Worm (Caenorhabditis elegans) whole organism, L4 larva: Measurements from ENCODE around the gene slc-36.3.

Experiments
- F26F4.8 ChIP-seq: fragments of 200-800 bp; sonication (Bioruptor generic); conservative IDR thresholded peaks from 2 replicates; pipeline ENCODE4 v1.3.6; 2022; ENCODE audit warnings: missing genetic modification characterization, missing compliant biosample characterization
- F44E2.7 ChIP-seq: fragments of 200-800 bp; sonication (Bioruptor generic); IDR thresholded peaks from 2 replicates; pipeline ENCODE4 v2.1.2; 2022; ENCODE audit warnings: missing genetic modification characterization, missing compliant biosample characterization
- F49E8.2 ChIP-seq: sonication (generic microtip); optimal IDR thresholded peaks from 2 replicates; lab custom pipeline; 2016; ENCODE audit warnings: missing compliant biosample characterization, mild to moderate bottlenecking, missing genetic modification characterization, borderline replicate concordance
- T20F7.1 ChIP-seq: fragments of 200-800 bp; sonication (Bioruptor generic); optimal IDR thresholded peaks from 2 replicates; lab custom pipeline; 2018; ENCODE audit warnings: mild to moderate bottlenecking, missing genetic modification characterization, missing compliant biosample characterization
- ZK337.2 ChIP-seq: fragments of 200-800 bp; sonication (Bioruptor generic); IDR thresholded peaks from 2 replicates; pipeline ENCODE4 v1.3.6; 2022; ENCODE audit warnings: missing genetic modification reagents, missing genetic modification characterization, missing compliant biosample characterization
- aha-1 ChIP-seq: fragments of 150-350 bp; peaks from one replicate; lab custom pipeline; 2014; ENCODE audit warnings: missing biosample characterization, missing genetic modification characterization
- aly-2 ChIP-seq: sonication (generic microtip); optimal IDR thresholded peaks from 2 replicates; lab custom pipeline; 2018; ENCODE audit warnings: missing biosample characterization, missing genetic modification characterization
- ama-1 ChIP-seq: fragments of 150-350 bp; optimal IDR thresholded peaks from 2 replicates; lab custom pipeline; 2014; ENCODE audit warnings: inconsistent platforms, mixed read lengths
- arid-1 ChIP-seq: fragments of 200-800 bp; sonication (Bioruptor generic); conservative IDR thresholded peaks from 2 replicates; pipeline ENCODE4 v1.3.6; 2022; ENCODE audit warnings: missing genetic modification reagents, missing genetic modification characterization, missing compliant biosample characterization
- ceh-62 ChIP-seq: sonication (generic microtip); optimal IDR thresholded peaks from 2 replicates; lab custom pipeline; 2017; ENCODE audit warnings: missing biosample characterization, missing genetic modification characterization
- cey-2 ChIP-seq: sonication (generic microtip); optimal IDR thresholded peaks from 3 replicates; lab custom pipeline; 2017; ENCODE audit warnings: missing genetic modification characterization, mild to moderate bottlenecking, missing compliant biosample characterization, antibody characterized with exemption, borderline replicate concordance; ENCODE audit not compliant: insufficient read depth
- dmd-6 ChIP-seq: fragments of 200-800 bp; sonication (Bioruptor generic); IDR thresholded peaks from 2 replicates; pipeline ENCODE4 v1.3.6; 2022; ENCODE audit warnings: missing genetic modification reagents, missing genetic modification characterization, missing compliant biosample characterization
- dpl-1 ChIP-seq: fragments of 150-350 bp; optimal IDR thresholded peaks from 2 replicates; lab custom pipeline; 2014; ENCODE audit warnings: missing biosample characterization, missing genetic modification reagents, missing genetic modification characterization
- duxl-1 ChIP-seq: sonication (generic microtip); optimal IDR thresholded peaks from 2 replicates; lab custom pipeline; 2016; ENCODE audit warnings: mild to moderate bottlenecking, missing genetic modification characterization, moderate library complexity, missing compliant biosample characterization; ENCODE audit not compliant: poor library complexity
- dve-1 ChIP-seq: sonication (generic microtip); optimal IDR thresholded peaks from 2 replicates; lab custom pipeline; 2017; ENCODE audit warnings: antibody characterized with exemption, mild to moderate bottlenecking, missing genetic modification characterization, missing compliant biosample characterization; ENCODE audit not compliant: insufficient read depth
- egl-27 ChIP-seq: sonication (generic microtip); optimal IDR thresholded peaks from 3 replicates; lab custom pipeline; 2017; ENCODE audit warnings: missing biosample characterization, missing genetic modification reagents, missing genetic modification characterization
- egl-43 ChIP-seq: fragments of 200-800 bp; sonication (Bioruptor generic); IDR thresholded peaks from 2 replicates; pipeline ENCODE4 v1.3.6; 2022; ENCODE audit warnings: missing genetic modification reagents, missing genetic modification characterization, missing compliant biosample characterization
- fkh-10 ChIP-seq: fragments of 150-350 bp; optimal IDR thresholded peaks from 2 replicates; lab custom pipeline; 2014; ENCODE audit warnings: missing biosample characterization, missing genetic modification reagents, missing genetic modification characterization
- hif-1 ChIP-seq, 2 experiments: sonication (generic microtip); optimal IDR thresholded peaks; 2 replicates each; lab custom pipeline; 2016 to 2017; ENCODE audit warnings: missing compliant biosample characterization in 2 of 2, missing genetic modification characterization in 2 of 2, missing genetic modification reagents in 2 of 2, missing genotype in 2 of 2, mild to moderate bottlenecking in 1 of 2
- hlh-30 ChIP-seq: sonication (generic microtip); optimal IDR thresholded peaks from 2 replicates; lab custom pipeline; 2017; ENCODE audit warnings: antibody characterized with exemption, mild to moderate bottlenecking, missing genetic modification characterization, missing compliant biosample characterization; ENCODE audit not compliant: insufficient read depth
- hmg-1.1 ChIP-seq: fragments of 200-800 bp; sonication (Bioruptor generic); IDR thresholded peaks from 2 replicates; pipeline ENCODE4 v1.3.6; 2022; ENCODE audit warnings: missing genetic modification reagents, missing genetic modification characterization, missing compliant biosample characterization
- lin-38 ChIP-seq: fragments of 200-800 bp; sonication (Bioruptor generic); IDR thresholded peaks from 2 replicates; pipeline ENCODE4 v1.3.6; 2022; ENCODE audit warnings: missing genetic modification reagents, missing genetic modification characterization, missing compliant biosample characterization
- lsy-2 ChIP-seq, 2 experiments: fragments of 150-350 bp in 1 of 2; sonication (generic microtip) in 1 of 2; optimal IDR thresholded peaks; 2 replicates each; lab custom pipeline; 2014 to 2017; ENCODE audit warnings: missing biosample characterization in 2 of 2, missing genetic modification characterization in 2 of 2
- madf-9 ChIP-seq: fragments of 200-800 bp; sonication (Bioruptor generic); conservative IDR thresholded peaks from 2 replicates; pipeline ENCODE4 v1.3.6; 2022; ENCODE audit warnings: missing genetic modification reagents, missing genetic modification characterization, missing compliant biosample characterization
- mdl-1 ChIP-seq, 2 experiments: fragments of 150-350 bp in 1 of 2; sonication (generic microtip) in 1 of 2; optimal IDR thresholded peaks; 2 replicates each; lab custom pipeline; 2014 to 2017; ENCODE audit warnings: missing biosample characterization in 2 of 2, missing genetic modification characterization in 2 of 2
- mdt-29 ChIP-seq: fragments of 200-800 bp; sonication (Bioruptor generic); IDR thresholded peaks from 2 replicates; pipeline ENCODE4 v1.3.6; 2022; ENCODE audit warnings: missing genetic modification reagents, missing genetic modification characterization, missing compliant biosample characterization
- mep-1 ChIP-seq: fragments of 150-350 bp; sonication (generic microtip); optimal IDR thresholded peaks from 3 replicates; lab custom pipeline; 2014; ENCODE audit warnings: missing biosample characterization, missing genetic modification characterization
- mxl-2 ChIP-seq: fragments of 200-800 bp; sonication (Bioruptor generic); conservative IDR thresholded peaks from 2 replicates; pipeline ENCODE4 v1.3.6; 2022; ENCODE audit warnings: missing genetic modification reagents, missing genetic modification characterization, missing compliant biosample characterization
- nhr-111 ChIP-seq: fragments of 200-800 bp; sonication (Bioruptor generic); optimal IDR thresholded peaks from 2 replicates; lab custom pipeline; 2018; ENCODE audit warnings: mild to moderate bottlenecking, missing genetic modification characterization, missing compliant biosample characterization
- nhr-237 ChIP-seq: sonication (generic microtip); optimal IDR thresholded peaks from 2 replicates; lab custom pipeline; 2017; ENCODE audit warnings: missing biosample characterization, missing genetic modification characterization
- nhr-25 ChIP-seq: sonication (generic microtip); optimal IDR thresholded peaks from 2 replicates; lab custom pipeline; 2017; ENCODE audit warnings: missing genetic modification characterization, mild to moderate bottlenecking, missing compliant biosample characterization, antibody characterized with exemption, moderate library complexity, borderline replicate concordance; ENCODE audit not compliant: insufficient read depth
- nhr-28 ChIP-seq: fragments of 150-350 bp; optimal IDR thresholded peaks from 2 replicates; lab custom pipeline; 2014; ENCODE audit warnings: missing biosample characterization, missing genetic modification characterization
- nhr-76 ChIP-seq: fragments of 150-350 bp; optimal IDR thresholded peaks from 2 replicates; lab custom pipeline; 2014; ENCODE audit warnings: missing biosample characterization, missing genetic modification characterization
- sdz-12 ChIP-seq: fragments of 200-800 bp; sonication (Bioruptor generic); optimal IDR thresholded peaks from 2 replicates; lab custom pipeline; 2018; ENCODE audit warnings: mild to moderate bottlenecking, missing genetic modification characterization, missing compliant biosample characterization
- skn-1 ChIP-seq: fragments of 150-350 bp; optimal IDR thresholded peaks from 2 replicates; lab custom pipeline; 2014; ENCODE audit warnings: missing biosample characterization, missing genetic modification characterization
- snpc-1.2 ChIP-seq: fragments of 200-800 bp; sonication (Bioruptor generic); IDR thresholded peaks from 2 replicates; pipeline ENCODE4 v1.3.6; 2022; ENCODE audit warnings: missing genetic modification reagents, missing genetic modification characterization, missing compliant biosample characterization
- snpc-4 ChIP-seq: fragments of 150-350 bp; optimal IDR thresholded peaks from 2 replicates; lab custom pipeline; 2014; ENCODE audit warnings: missing biosample characterization, missing genetic modification characterization
- unc-62 ChIP-seq, 3 experiments: fragments of 150-350 bp in 1 of 3; sonication (generic microtip); optimal IDR thresholded peaks in 2 of 3; peaks in 1 of 3; 1 replicate in 1 of 3; 2 replicates in 2 of 3; lab custom pipeline; 2014 to 2017; ENCODE audit warnings: missing biosample characterization in 3 of 3, missing genetic modification characterization in 3 of 3, missing genetic modification reagents in 3 of 3, missing genotype in 1 of 3
- vab-7 ChIP-seq: fragments of 200-800 bp; sonication (Bioruptor generic); IDR thresholded peaks from 2 replicates; pipeline ENCODE4 v1.3.6; 2022; ENCODE audit warnings: missing genetic modification reagents, missing genetic modification characterization, missing compliant biosample characterization

slc-36.3 gene

DNA sequence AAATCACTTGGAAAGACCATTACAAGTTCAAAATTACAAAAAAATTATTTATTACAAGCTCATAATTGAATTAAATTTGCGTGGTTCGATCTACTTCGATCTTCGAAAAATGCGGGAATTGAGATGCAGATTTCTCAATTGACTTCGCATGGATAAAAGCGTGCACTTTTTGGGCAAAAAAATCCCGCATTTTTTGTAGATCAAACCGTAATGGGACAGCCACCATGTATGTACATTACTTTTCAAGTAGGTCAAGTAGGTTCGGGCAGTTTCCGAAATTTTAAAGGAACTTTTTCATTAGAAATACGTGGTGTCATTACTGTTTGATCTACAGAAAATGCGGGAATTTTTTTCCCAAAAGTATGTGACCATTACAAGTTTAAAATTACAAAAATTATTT lies 46.5 kb downstream of the slc-36.3 start (continued):
- TF ChIP-seq T20F7.1 (GFP tag; lab: Kevin White, UChicago) = peak; percentile 40
- no peak for TF ChIP-seq egl-27 (tag; lab: Kevin White, UChicago)
- no peak for TF ChIP-seq sdz-12 (GFP tag; lab: Kevin White, UChicago)
- peak; percentile 19 for TF ChIP-seq aha-1 (tag; lab: Kevin White, UChicago)
- no peak for TF ChIP-seq fkh-10 (GFP tag; lab: Kevin White, UChicago)
- TF ChIP-seq mdt-29 (GFP tag; lab: Robert Waterston, UW) = peak; percentile 50; the same call in 1 of the 2 replicates
- peak; percentile 0 for TF ChIP-seq F49E8.2 (tag; lab: Kevin White, UChicago)

DNA sequence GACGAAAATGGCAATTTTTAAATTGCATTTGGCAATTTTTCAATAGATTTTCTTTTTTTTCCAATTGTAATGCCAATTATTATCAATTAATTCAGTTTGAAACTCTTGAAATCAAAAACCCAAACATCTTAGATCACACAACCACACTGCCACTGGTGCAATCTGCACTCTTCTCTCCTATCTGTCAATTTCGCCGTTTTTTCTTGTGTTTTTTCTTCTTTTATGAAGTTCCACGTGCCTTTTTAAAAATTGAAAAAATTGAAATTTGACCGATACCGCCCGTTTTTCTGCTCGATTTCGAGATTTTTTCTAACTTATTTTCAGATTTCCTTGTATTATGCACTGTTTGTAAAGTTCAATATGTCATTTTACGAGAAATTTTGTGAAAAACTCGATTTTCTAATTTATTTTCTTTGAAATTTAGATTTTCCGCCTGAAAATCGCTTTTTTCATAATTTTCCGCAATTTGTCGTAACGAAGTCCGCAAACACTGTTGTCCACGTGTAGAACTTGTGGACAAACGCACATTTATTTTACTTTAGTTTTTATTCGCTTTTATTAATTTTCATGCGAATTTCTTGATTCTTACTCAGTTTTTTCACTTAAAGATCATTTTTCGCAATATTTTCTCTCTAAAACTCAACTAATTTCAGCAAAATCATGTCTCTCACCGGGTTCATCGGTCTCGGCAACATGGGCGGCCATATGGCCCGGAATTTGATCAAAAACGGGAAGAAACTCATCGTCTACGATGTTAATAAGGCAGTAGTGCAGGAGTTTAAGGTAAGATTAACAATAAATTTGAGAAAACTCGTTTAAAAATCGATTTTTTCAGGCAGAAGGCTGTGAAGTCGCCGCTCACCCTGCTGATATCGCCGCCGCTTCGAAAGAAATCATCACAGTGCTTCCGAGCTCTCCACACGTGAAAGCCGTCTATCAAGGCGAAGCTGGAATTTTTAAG lies 50.4 kb downstream of the slc-36.3 start, which contains the start of gene B0250.5:
TSS of gene B0250.5 (plus strand) at position 654 of the 961 bp plus-strand sequence.
- no peak for TF ChIP-seq skn-1 (tag; lab: Kevin White, UChicago)
- TF ChIP-seq hmg-1.1 (GFP tag; lab: Robert Waterston, UW) = no peak
- TF ChIP-seq nhr-111 (GFP tag; lab: Kevin White, UChicago) = no peak
- no peak for TF ChIP-seq nhr-237 (tag; lab: Kevin White, UChicago)
- no peak for TF ChIP-seq egl-43 (GFP tag; lab: Robert Waterston, UW)
- peak; percentile 3 for TF ChIP-seq duxl-1 (tag; lab: Kevin White, UChicago)
- no peak for TF ChIP-seq madf-9
- 0 out of 2 replicates have a peak, but pooled peaks have one; percentile 65 for TF ChIP-seq F44E2.7 (GFP tag; lab: Robert Waterston, UW)
- TF ChIP-seq ceh-62 = no peak
- TF ChIP-seq unc-62 (GFP tag; optimal IDR thresholded peaks at IDR 0.05 in 1 of 2; lab: Kevin White, UChicago) = no peak
- no peak for TF ChIP-seq unc-62 (tag; optimal IDR thresholded peaks at IDR 0.05; lab: Kevin White, UChicago)
- no peak for TF ChIP-seq vab-7 (GFP tag; lab: Robert Waterston, UW)
- peak; percentile 21; the same call in 1 of the 2 replicates for TF ChIP-seq lin-38
- TF ChIP-seq mxl-2 (GFP tag; lab: Robert Waterston, UW) = no peak
- TF ChIP-seq ama-1 = no peak
- TF ChIP-seq mep-1 = peak; percentile 17
- peak in 1 of 2 experiments; percentile 36 for TF ChIP-seq mdl-1 (tag; optimal IDR thresholded peaks at IDR 0.05; lab: Kevin White, UChicago)
- TF ChIP-seq hif-1 (tag; optimal IDR thresholded peaks at IDR 0.05; lab: Kevin White, UChicago) = peak in 1 of 2 experiments; percentile 35
- peak; percentile 35 for TF ChIP-seq hlh-30 (tag; lab: Kevin White, UChicago)
- TF ChIP-seq egl-27 (tag; lab: Kevin White, UChicago) = no peak
- TF ChIP-seq dve-1 (tag; lab: Kevin White, UChicago) = peak; percentile 45
- TF ChIP-seq aly-2 (tag; lab: Kevin White, UChicago) = no peak
- TF ChIP-seq cey-2 (tag; lab: Kevin White, UChicago) = no peak
- TF ChIP-seq dmd-6 (GFP tag; lab: Robert Waterston, UW) = peak; percentile 34; the same call in 1 of the 2 replicates
- no peak for TF ChIP-seq nhr-28 (tag; lab: Kevin White, UChicago)
- TF ChIP-seq snpc-1.2 = no peak
- TF ChIP-seq ZK337.2 (GFP tag; lab: Robert Waterston, UW) = no peak
- TF ChIP-seq nhr-76 (tag; lab: Kevin White, UChicago) = no peak
- no peak for TF ChIP-seq snpc-4 (tag; lab: Kevin White, UChicago)
- no peak for TF ChIP-seq F26F4.8 (GFP tag; lab: Robert Waterston, UW)
- peak; percentile 65 for TF ChIP-seq dpl-1
- peak in 1 of 2 experiments; percentile 54 for TF ChIP-seq lsy-2 (tag; optimal IDR thresholded peaks at IDR 0.05; lab: Kevin White, UChicago)
- TF ChIP-seq F49E8.2 (tag; lab: Kevin White, UChicago) = no peak
- TF ChIP-seq fkh-10 (GFP tag; lab: Kevin White, UChicago) = no peak
- no peak for TF ChIP-seq nhr-25 (tag; lab: Kevin White, UChicago)
- TF ChIP-seq arid-1 (GFP tag; lab: Robert Waterston, UW) = no peak
